Worm (Caenorhabditis elegans): ENCODE measurements around the gene W02D7.11.

The W02D7.11 gene

ce11 chrV:8271995-8272394 is 32.3 kb downstream of the W02D7.11 start, which contains the start of gene asp-5:
Gene asp-5, plus strand, starts transcription at chrV:8272385.
- TF ChIP-seq him-1 (tag; optimal IDR thresholded peaks at IDR 0.05), result no peak
- TF ChIP-seq nhr-80 (tag; optimal IDR thresholded peaks at IDR 0.05), result peak; percentile 59

- TF ChIP-seq nhr-90 (tag; optimal IDR thresholded peaks at IDR 0.05) (no peak), xnd-1 (tag; optimal IDR thresholded peaks at IDR 0.05) (no peak), atf-7 (tag; optimal IDR thresholded peaks at IDR 0.05) (no peak), hrde-1 (tag; optimal IDR thresholded peaks at IDR 0.05; ENCODE audit: borderline replicate concordance) (no peak), ZK185.1 (tag; optimal IDR thresholded peaks at IDR 0.05; ENCODE audit: poor library complexity, severe bottlenecking) (no peak), athp-1 (tag; optimal IDR thresholded peaks at IDR 0.05) (no peak), nfya-1 (tag; optimal IDR thresholded peaks at IDR 0.05; ENCODE audit: borderline replicate concordance, insufficient read depth) (no peak), B0336.3 (GFP tag; IDR thresholded peaks at IDR 0.05) (no peak), lag-1 (GFP tag; IDR thresholded peaks at IDR 0.05) (no peak), sea-2 (GFP tag; IDR thresholded peaks at IDR 0.05) (no peak), tlf-1 (GFP tag; optimal IDR thresholded peaks at IDR 0.05) (no peak), mel-28 (tag; optimal IDR thresholded peaks at IDR 0.05; ENCODE audit: borderline replicate concordance) (no peak), sptf-2 (GFP tag; optimal IDR thresholded peaks at IDR 0.05) (no peak), bed-2 (GFP tag; IDR thresholded peaks at IDR 0.05) (no peak), Y53F4B.3 (GFP tag; IDR thresholded peaks at IDR 0.05) (no peak), madf-6 (GFP tag; IDR thresholded peaks at IDR 0.05) (no peak), mxl-1 (tag; optimal IDR thresholded peaks at IDR 0.05) (no peak), B0019.2 (GFP tag; conservative IDR thresholded peaks at IDR 0.05) (no peak), pbrm-1 (GFP tag; IDR thresholded peaks at IDR 0.05) (no peak), zim-3 (tag; optimal IDR thresholded peaks at IDR 0.05) (no peak)
Measured at ce11 chrV:8271395-8271794, 32.9 kb downstream of the W02D7.11 start.

- TF ChIP-seq let-526 (GFP tag; IDR thresholded peaks at IDR 0.05), result no peak
- peak; percentile 9 for TF ChIP-seq tbp1 (GFP tag; optimal IDR thresholded peaks at IDR 0.05)
- TF ChIP-seq madf-10 (tag; optimal IDR thresholded peaks at IDR 0.05), result no peak
- TF ChIP-seq gei-17 (GFP tag; optimal IDR thresholded peaks at IDR 0.05), result no peak
- no peak for TF ChIP-seq F49E8.2 (tag; optimal IDR thresholded peaks at IDR 0.05; ENCODE audit: insufficient read depth)
- no peak for TF ChIP-seq nfya-2 (GFP tag; IDR thresholded peaks at IDR 0.05)
- TF ChIP-seq hmg-1.2 (GFP tag; IDR thresholded peaks at IDR 0.05), result no peak
- TF ChIP-seq atf-7 (tag; optimal IDR thresholded peaks at IDR 0.05), result peak; percentile 86
- TF ChIP-seq C17E4.6 (GFP tag; IDR thresholded peaks at IDR 0.05), result no peak
- TF ChIP-seq snpc-3.4 (tag; optimal IDR thresholded peaks at IDR 0.05), result no peak
- TF ChIP-seq lin-35 (GFP tag; optimal IDR thresholded peaks at IDR 0.05), result no peak
- TF ChIP-seq ccch-3 (GFP tag; optimal IDR thresholded peaks at IDR 0.05), result no peak
- peak; percentile 35 for TF ChIP-seq ets-4 (GFP tag; optimal IDR thresholded peaks at IDR 0.05)
- TF ChIP-seq B0336.3 (GFP tag; IDR thresholded peaks at IDR 0.05), result 0 out of 2 replicates have a peak, but pooled peaks have one; percentile 26
- TF ChIP-seq zim-3 (tag; optimal IDR thresholded peaks at IDR 0.05), result no peak
- TF ChIP-seq attf-3 (GFP tag; conservative IDR thresholded peaks at IDR 0.05), result no peak
- TF ChIP-seq ZK185.1 (tag; optimal IDR thresholded peaks at IDR 0.05; ENCODE audit: poor library complexity, severe bottlenecking), result no peak
- TF ChIP-seq ceh-27 (GFP tag; optimal IDR thresholded peaks at IDR 0.05), result no peak
- TF ChIP-seq lin-54 (GFP tag; optimal IDR thresholded peaks at IDR 0.05), result no peak
- TF ChIP-seq egl-44 (GFP tag; IDR thresholded peaks at IDR 0.05), result no peak
- TF ChIP-seq snpc-1.3 (tag; optimal IDR thresholded peaks at IDR 0.05; ENCODE audit: insufficient read depth), result no peak
- TF ChIP-seq B0019.2 (GFP tag; conservative IDR thresholded peaks at IDR 0.05), result no peak
- peak; percentile 69 for TF ChIP-seq nhr-80 (tag; optimal IDR thresholded peaks at IDR 0.05)
- no peak for TF ChIP-seq B0261.1 (tag; optimal IDR thresholded peaks at IDR 0.05)
- TF ChIP-seq rec-8 (tag; optimal IDR thresholded peaks at IDR 0.05), result no peak
- no peak for TF ChIP-seq chd-7 (tag; optimal IDR thresholded peaks at IDR 0.05)
- no peak for TF ChIP-seq cebp-1 (GFP tag; IDR thresholded peaks at IDR 0.05)
- peak; percentile 16 for TF ChIP-seq cebp-1 (tag; optimal IDR thresholded peaks at IDR 0.05)
- TF ChIP-seq F39B2.1 (GFP tag; IDR thresholded peaks at IDR 0.05), result no peak
Measured at ce11 chrV:8269878-8270277, 34.4 kb downstream of the W02D7.11 start.
